Fruit fly (Drosophila melanogaster): ENCODE data around the gene CG31221.

DNA sequence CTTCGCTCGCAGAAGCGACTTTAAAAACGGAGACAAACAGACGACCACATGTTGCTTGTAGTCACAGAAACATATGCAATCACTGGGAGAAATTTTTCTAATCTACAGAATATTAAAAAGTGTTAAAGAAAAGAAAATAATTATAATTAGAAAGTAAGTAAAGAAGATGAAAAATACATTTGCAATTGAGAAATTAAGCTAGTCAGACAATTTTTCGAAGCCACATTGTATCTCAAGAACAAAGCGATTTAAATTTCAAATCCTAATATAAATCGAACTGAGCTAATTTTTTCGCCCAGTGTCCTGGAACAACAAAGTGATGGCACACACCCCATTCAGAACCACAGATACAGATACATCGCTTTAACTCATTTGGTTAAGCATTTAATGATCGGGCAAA lies 52.8 kb downstream of the CG31221 start:
- TF ChIP-seq CTCF (optimal IDR thresholded peaks at IDR 0.05) (no peak), CG8478 (optimal IDR thresholded peaks at IDR 0.05) (no peak)
